Fruit fly (Drosophila melanogaster) whole organism, pupa: ENCODE data around the gene Blimp-1.

Experiments used
- CG15710 ChIP-seq: fragments of 200-800 bp; sonication (Bioruptor generic); optimal IDR thresholded peaks from 2 replicates; lab custom pipeline; 2018; ENCODE audit warnings: missing biosample characterization, mild to moderate bottlenecking, missing genetic modification characterization, moderate library complexity
- D1 ChIP-seq: fragments of 200-800 bp; sonication (Bioruptor generic); optimal IDR thresholded peaks from 2 replicates; lab custom pipeline; 2018; ENCODE audit warnings: missing biosample characterization, mild to moderate bottlenecking, missing genetic modification characterization, moderate library complexity
- EcR ChIP-seq: fragments of 200-800 bp; sonication (Bioruptor generic); optimal IDR thresholded peaks from 3 replicates; lab custom pipeline; 2019; ENCODE audit warnings: missing biosample characterization, missing genetic modification characterization, mild to moderate bottlenecking, moderate library complexity, missing genetic modification reagents
- rn ChIP-seq: fragments of 200-800 bp; sonication (Bioruptor generic); IDR thresholded peaks from 2 replicates; pipeline ENCODE4 v1.3.6; 2022; ENCODE audit warnings: missing biosample characterization, missing genetic modification characterization

DNA sequence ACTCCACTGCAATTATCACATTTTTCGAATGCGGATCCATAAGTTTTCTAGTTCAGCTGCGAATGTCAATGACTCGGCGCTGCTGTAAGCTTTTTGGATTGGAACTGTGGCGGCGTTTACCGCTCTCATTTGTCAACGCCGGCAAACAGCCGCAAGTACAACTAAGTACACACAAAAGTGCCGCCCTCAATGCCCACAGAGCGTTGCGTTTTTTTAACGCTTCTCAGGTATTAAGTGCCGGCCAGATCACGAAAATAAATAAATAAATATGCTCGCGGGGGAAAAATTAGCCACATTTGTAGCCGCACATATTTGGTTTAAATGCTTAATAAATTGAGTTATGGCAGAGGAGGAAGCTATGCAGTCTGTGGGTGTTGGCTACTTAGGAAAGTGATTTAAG lies 49.2 kb upstream of the Blimp-1 start:
- TF ChIP-seq EcR (GFP tag; lab: Kevin White, UChicago) (no peak), CG15710 (tag; lab: Kevin White, UChicago) (no peak), rn (GFP tag; lab: Robert Waterston, UW) (no peak), D1 (tag; lab: Kevin White, UChicago) (no peak)
